Worm (Caenorhabditis elegans): ENCODE measurements around the gene nhr-110.

nhr-110 gene

ce11 chrV:1624340-1624739 lies at the start of gene nhr-110:
Gene nhr-110 (minus strand): TSS chrV:1624440.
- TF ChIP-seq W03F9.2 (tag; optimal IDR thresholded peaks at IDR 0.05) (no peak), him-1 (tag; optimal IDR thresholded peaks at IDR 0.05) (no peak), dao-5 (tag; optimal IDR thresholded peaks at IDR 0.05) (no peak)

ce11 chrV:1668216-1668615 lies 44.0 kb upstream of the nhr-110 start, which contains the start of gene irld-42:
Gene irld-42 (plus strand): TSS chrV:1668516.
- TF ChIP-seq dao-5 (tag; optimal IDR thresholded peaks at IDR 0.05) (no peak), him-1 (tag; optimal IDR thresholded peaks at IDR 0.05) (no peak)

ce11 chrV:1666904-1667303 lies 42.7 kb upstream of the nhr-110 start, which contains the start of gene K04F1.8:
Gene K04F1.8 (plus strand): TSS chrV:1667204.
- TF ChIP-seq W03F9.2 (tag; optimal IDR thresholded peaks at IDR 0.05) (no peak), dao-5 (tag; optimal IDR thresholded peaks at IDR 0.05) (no peak), him-1 (tag; optimal IDR thresholded peaks at IDR 0.05) (no peak)

- no peak for TF ChIP-seq dao-5 (tag; optimal IDR thresholded peaks at IDR 0.05)
Observed at ce11 chrV:1664921-1665320, 40.7 kb upstream of the nhr-110 start, which contains the start of gene K04F1.9. Gene K04F1.9 (plus strand): TSS chrV:1665221.

- TF ChIP-seq W03F9.2 (tag; optimal IDR thresholded peaks at IDR 0.05): no peak
- TF ChIP-seq dao-5 (tag; optimal IDR thresholded peaks at IDR 0.05): no peak
- no peak for TF ChIP-seq him-1 (tag; optimal IDR thresholded peaks at IDR 0.05)
Observed at ce11 chrV:1662270-1662669, 38.0 kb upstream of the nhr-110 start, which contains the start of gene irld-40. Gene irld-40 (plus strand): TSS chrV:1662570.

ce11 chrV:1654845-1655244 lies 30.6 kb upstream of the nhr-110 start, which contains the start of gene irld-11:
Gene irld-11 (plus strand): TSS chrV:1655145.
- TF ChIP-seq him-1 (tag; optimal IDR thresholded peaks at IDR 0.05) (no peak), dao-5 (tag; optimal IDR thresholded peaks at IDR 0.05) (no peak), W03F9.2 (tag; optimal IDR thresholded peaks at IDR 0.05) (no peak)

ce11 chrV:1651045-1651444 lies 26.8 kb upstream of the nhr-110 start, which contains the start of gene irld-44:
Gene irld-44 (plus strand): TSS chrV:1651345.
- TF ChIP-seq him-1 (tag; optimal IDR thresholded peaks at IDR 0.05) (no peak), dao-5 (tag; optimal IDR thresholded peaks at IDR 0.05) (no peak), W03F9.2 (tag; optimal IDR thresholded peaks at IDR 0.05) (no peak)

ce11 chrV:1648000-1648399 lies 23.8 kb upstream of the nhr-110 start, which contains the start of gene irld-45:
Gene irld-45 (plus strand): TSS chrV:1648300.
- TF ChIP-seq dao-5 (tag; optimal IDR thresholded peaks at IDR 0.05) (no peak), W03F9.2 (tag; optimal IDR thresholded peaks at IDR 0.05) (no peak), him-1 (tag; optimal IDR thresholded peaks at IDR 0.05) (no peak)

- TF ChIP-seq W03F9.2 (tag; optimal IDR thresholded peaks at IDR 0.05) (no peak), dao-5 (tag; optimal IDR thresholded peaks at IDR 0.05) (no peak), him-1 (tag; optimal IDR thresholded peaks at IDR 0.05) (no peak)
Observed at ce11 chrV:1643886-1644285, 19.6 kb upstream of the nhr-110 start, which contains the start of gene alh-2. Gene alh-2 (plus strand): TSS chrV:1644169.

- TF ChIP-seq him-1 (tag; optimal IDR thresholded peaks at IDR 0.05) (no peak), W03F9.2 (tag; optimal IDR thresholded peaks at IDR 0.05) (no peak), dao-5 (tag; optimal IDR thresholded peaks at IDR 0.05) (no peak)
Observed at ce11 chrV:1642768-1643167, 18.5 kb upstream of the nhr-110 start.

ce11 chrV:1642199-1642598 lies 18.0 kb upstream of the nhr-110 start, which contains the start of gene Y46H3D.1:
Gene Y46H3D.1 (plus strand): TSS chrV:1642499.
- no peak for TF ChIP-seq dao-5 (tag; optimal IDR thresholded peaks at IDR 0.05)
- no peak for TF ChIP-seq W03F9.2 (tag; optimal IDR thresholded peaks at IDR 0.05)
- no peak for TF ChIP-seq him-1 (tag; optimal IDR thresholded peaks at IDR 0.05)

- no peak for TF ChIP-seq W03F9.2 (tag; optimal IDR thresholded peaks at IDR 0.05)
- TF ChIP-seq dao-5 (tag; optimal IDR thresholded peaks at IDR 0.05): no peak
- TF ChIP-seq him-1 (tag; optimal IDR thresholded peaks at IDR 0.05): no peak
Observed at ce11 chrV:1640008-1640407, 15.8 kb upstream of the nhr-110 start, which contains the start of gene str-221. Gene str-221 (plus strand): TSS chrV:1640308.

- TF ChIP-seq W03F9.2 (tag; optimal IDR thresholded peaks at IDR 0.05): no peak
- TF ChIP-seq dao-5 (tag; optimal IDR thresholded peaks at IDR 0.05): no peak
- TF ChIP-seq him-1 (tag; optimal IDR thresholded peaks at IDR 0.05): no peak
Observed at ce11 chrV:1635859-1636258, 11.6 kb upstream of the nhr-110 start, which contains the start of gene str-222. Gene str-222 (plus strand): TSS chrV:1636159.

ce11 chrV:1631717-1632116 lies 7.5 kb upstream of the nhr-110 start, which contains the start of gene irld-17:
Gene irld-17 (plus strand): TSS chrV:1632017.
- TF ChIP-seq dao-5 (tag; optimal IDR thresholded peaks at IDR 0.05): no peak
- no peak for TF ChIP-seq him-1 (tag; optimal IDR thresholded peaks at IDR 0.05)
- no peak for TF ChIP-seq W03F9.2 (tag; optimal IDR thresholded peaks at IDR 0.05)

- TF ChIP-seq him-1 (tag; optimal IDR thresholded peaks at IDR 0.05): no peak
- no peak for TF ChIP-seq dao-5 (tag; optimal IDR thresholded peaks at IDR 0.05)
- TF ChIP-seq W03F9.2 (tag; optimal IDR thresholded peaks at IDR 0.05): no peak
Observed at ce11 chrV:1631148-1631547, 6.9 kb upstream of the nhr-110 start, which contains the start of gene Y46H3D.8. Gene Y46H3D.8 (minus strand): TSS chrV:1631248.
